Worm (Caenorhabditis elegans) whole organism, young adult: ENCODE results near the gene F25E5.8.

Source experiments
- C06A6.2 ChIP-seq: fragments of 200-800 bp; sonication (Bioruptor generic); conservative IDR thresholded peaks from 2 replicates; pipeline ENCODE4 v1.3.6; 2022; ENCODE audit warnings: missing genetic modification characterization, missing compliant biosample characterization
- C17E4.6 ChIP-seq: fragments of 200-800 bp; sonication (Bioruptor generic); IDR thresholded peaks from 2 replicates; pipeline ENCODE4 v1.3.6; 2022; ENCODE audit warnings: missing genetic modification reagents, missing genetic modification characterization, missing compliant biosample characterization
- F22D6.2 ChIP-seq: sonication (generic microtip); optimal IDR thresholded peaks from 2 replicates; lab custom pipeline; 2016; ENCODE audit warnings: mild to moderate bottlenecking, missing genetic modification characterization, missing compliant biosample characterization
- F33H1.4 ChIP-seq: fragments of 200-800 bp; sonication (Bioruptor generic); IDR thresholded peaks from 2 replicates; pipeline ENCODE4 v1.3.6; 2022; ENCODE audit warnings: missing genetic modification reagents, missing genetic modification characterization, missing compliant biosample characterization
- F52B5.7 ChIP-seq: sonication (generic microtip); optimal IDR thresholded peaks from 2 replicates; lab custom pipeline; 2016; ENCODE audit warnings: mild to moderate bottlenecking, missing genetic modification characterization, missing compliant biosample characterization
- Y95B8A.8 ChIP-seq: fragments of 200-800 bp; sonication (Bioruptor generic); IDR thresholded peaks from 2 replicates; pipeline ENCODE4 v1.3.6; 2022; ENCODE audit warnings: missing genetic modification reagents, missing genetic modification characterization, missing compliant biosample characterization
- ama-1 ChIP-seq, 3 experiments: fragments of 150-350 bp in 1 of 3; sonication (generic microtip) in 2 of 3; optimal IDR thresholded peaks; 2 replicates each; lab custom pipeline; 2014 to 2018; ENCODE audit warnings: missing biosample characterization in 2 of 3, missing genetic modification characterization in 2 of 3, missing genetic modification reagents in 2 of 3
- bed-2 ChIP-seq: fragments of 200-800 bp; sonication (Bioruptor generic); IDR thresholded peaks from 2 replicates; pipeline ENCODE4 v1.3.6; 2022; ENCODE audit warnings: missing genetic modification reagents, missing genetic modification characterization, missing compliant biosample characterization
- cebp-1 ChIP-seq, 2 experiments: fragments of 200-800 bp in 1 of 2; sonication (Bioruptor generic) in 1 of 2; sonication (generic microtip) in 1 of 2; IDR thresholded peaks in 1 of 2; optimal IDR thresholded peaks in 1 of 2; 2 replicates each; pipeline versions ENCODE4 v1.3.6 to Lab custom; 2017 to 2022; ENCODE audit warnings: missing compliant biosample characterization in 2 of 2, missing genetic modification characterization in 2 of 2, mild to moderate bottlenecking in 1 of 2, missing genetic modification reagents in 1 of 2, moderate library complexity in 1 of 2
- ceh-40 ChIP-seq: fragments of 200-800 bp; sonication (Bioruptor generic); IDR thresholded peaks from 2 replicates; pipeline ENCODE4 v1.3.6; 2022; ENCODE audit warnings: missing genetic modification characterization, missing compliant biosample characterization
- ceh-58 ChIP-seq: fragments of 200-800 bp; sonication (Bioruptor generic); IDR thresholded peaks from 2 replicates; pipeline ENCODE4 v1.3.6; 2022; ENCODE audit warnings: missing genetic modification characterization, missing compliant biosample characterization
- egl-44 ChIP-seq: fragments of 200-800 bp; sonication (Bioruptor generic); IDR thresholded peaks from 2 replicates; pipeline ENCODE4 v1.3.6; 2022; ENCODE audit warnings: missing genetic modification reagents, missing genetic modification characterization, missing compliant biosample characterization
- gei-17 ChIP-seq: fragments of 200-800 bp; sonication (Bioruptor generic); optimal IDR thresholded peaks from 2 replicates; lab custom pipeline; 2018; ENCODE audit warnings: mild to moderate bottlenecking, missing genetic modification characterization, missing compliant biosample characterization
- hrde-1 ChIP-seq: sonication (generic microtip); optimal IDR thresholded peaks from 2 replicates; lab custom pipeline; 2016; ENCODE audit warnings: missing genetic modification characterization, mild to moderate bottlenecking, missing compliant biosample characterization, moderate library complexity, missing genotype, missing genetic modification reagents, borderline replicate concordance
- hsf-1 ChIP-seq: fragments of 200-800 bp; sonication (Bioruptor generic); IDR thresholded peaks from 2 replicates; pipeline ENCODE4 v1.3.6; 2022; ENCODE audit warnings: missing genetic modification reagents, missing genetic modification characterization, missing compliant biosample characterization
- lin-40 ChIP-seq: sonication (generic microtip); optimal IDR thresholded peaks from 2 replicates; lab custom pipeline; 2016; ENCODE audit warnings: missing genetic modification characterization, mild to moderate bottlenecking, missing compliant biosample characterization, missing genotype, missing genetic modification reagents
- mxl-1 ChIP-seq: sonication (generic microtip); optimal IDR thresholded peaks from 2 replicates; lab custom pipeline; 2016; ENCODE audit warnings: missing genetic modification characterization, missing compliant biosample characterization
- nfyb-1 ChIP-seq: fragments of 200-800 bp; sonication (Bioruptor generic); IDR thresholded peaks from 2 replicates; pipeline ENCODE4 v1.3.6; 2022; ENCODE audit warnings: missing genetic modification reagents, missing genetic modification characterization, missing compliant biosample characterization
- nhr-120 ChIP-seq: fragments of 200-800 bp; sonication (Bioruptor generic); IDR thresholded peaks from 2 replicates; pipeline ENCODE4 v1.3.6; 2022; ENCODE audit warnings: missing genetic modification characterization, missing compliant biosample characterization
- nhr-179 ChIP-seq: sonication (generic microtip); optimal IDR thresholded peaks from 2 replicates; lab custom pipeline; 2016; ENCODE audit warnings: mild to moderate bottlenecking, missing genetic modification characterization, missing compliant biosample characterization
- nhr-27 ChIP-seq: fragments of 200-800 bp; sonication (Bioruptor generic); optimal IDR thresholded peaks from 2 replicates; lab custom pipeline; 2018; ENCODE audit warnings: mild to moderate bottlenecking, missing genetic modification characterization, moderate library complexity, missing compliant biosample characterization
- snpc-1.1 ChIP-seq: sonication (generic microtip); optimal IDR thresholded peaks from 2 replicates; lab custom pipeline; 2017; ENCODE audit warnings: missing genetic modification characterization, mild to moderate bottlenecking, missing compliant biosample characterization, antibody characterized with exemption, moderate library complexity, missing genotype, missing genetic modification reagents; ENCODE audit not compliant: insufficient read depth
- snpc-1.3 ChIP-seq: sonication (generic microtip); optimal IDR thresholded peaks from 2 replicates; lab custom pipeline; 2017; ENCODE audit warnings: missing genetic modification characterization, mild to moderate bottlenecking, missing compliant biosample characterization, antibody characterized with exemption, moderate library complexity, missing genotype, missing genetic modification reagents; ENCODE audit not compliant: insufficient read depth
- tbx-9 ChIP-seq: sonication (generic microtip); optimal IDR thresholded peaks from 2 replicates; lab custom pipeline; 2016; ENCODE audit warnings: borderline replicate concordance, missing genetic modification characterization, inconsistent platforms, missing compliant biosample characterization
- tlf-1 ChIP-seq: fragments of 200-800 bp; sonication (Bioruptor generic); optimal IDR thresholded peaks from 2 replicates; lab custom pipeline; 2018; ENCODE audit warnings: mild to moderate bottlenecking, missing genetic modification characterization, missing compliant biosample characterization
- unc-62 ChIP-seq: fragments of 150-350 bp; optimal IDR thresholded peaks from 2 replicates; lab custom pipeline; 2014; ENCODE audit warnings: missing biosample characterization, missing genetic modification reagents, missing genetic modification characterization
- ztf-26 ChIP-seq: sonication (generic microtip); optimal IDR thresholded peaks from 2 replicates; lab custom pipeline; 2017; ENCODE audit warnings: missing genetic modification characterization, missing compliant biosample characterization
- ztf-28 ChIP-seq: fragments of 200-800 bp; sonication (Bioruptor generic); IDR thresholded peaks from 2 replicates; pipeline ENCODE4 v1.3.6; 2022; ENCODE audit warnings: missing genetic modification reagents, missing genetic modification characterization, missing compliant biosample characterization
- ztf-3 ChIP-seq: fragments of 200-800 bp; sonication (Bioruptor generic); optimal IDR thresholded peaks from 2 replicates; lab custom pipeline; 2018; ENCODE audit warnings: mild to moderate bottlenecking, missing genetic modification characterization, missing compliant biosample characterization

Gene F25E5.8

ce11 chrV:7409599-7409998 lies 26.1 kb upstream of the F25E5.8 start, which contains the start of gene R13D7.2:
TSS of gene R13D7.2 (plus strand) at chrV:7409899.
- TF ChIP-seq ceh-40 (GFP tag; lab: Robert Waterston, UW) (no peak), ceh-58 (GFP tag; lab: Robert Waterston, UW) (no peak), hrde-1 (tag; lab: Kevin White, UChicago) (no peak), nfyb-1 (no peak), tbx-9 (tag; lab: Kevin White, UChicago) (no peak), Y95B8A.8 (GFP tag; lab: Robert Waterston, UW) (no peak), nhr-179 (tag; lab: Kevin White, UChicago) (no peak), ztf-28 (GFP tag; lab: Robert Waterston, UW) (no peak), F33H1.4 (no peak)

ce11 chrV:7411695-7412094 lies 24.0 kb upstream of the F25E5.8 start, which contains the start of gene str-41:
TSS of gene str-41 (plus strand) at chrV:7411995.
- no peak for TF ChIP-seq mxl-1 (tag; lab: Kevin White, UChicago)
- no peak for TF ChIP-seq unc-62 (GFP tag; lab: Kevin White, UChicago)
- TF ChIP-seq C17E4.6 (GFP tag; lab: Robert Waterston, UW): no peak
- TF ChIP-seq bed-2 (GFP tag; lab: Robert Waterston, UW): no peak
- TF ChIP-seq cebp-1 (GFP tag; IDR thresholded peaks at IDR 0.05; lab: Robert Waterston, UW): no peak
- no peak for TF ChIP-seq cebp-1 (tag; optimal IDR thresholded peaks at IDR 0.05; lab: Kevin White, UChicago)
- TF ChIP-seq nhr-27 (tag; lab: Kevin White, UChicago): no peak
- TF ChIP-seq nhr-120: no peak
- no peak for TF ChIP-seq snpc-1.1 (tag; lab: Kevin White, UChicago)
- no peak for TF ChIP-seq egl-44 (GFP tag; lab: Robert Waterston, UW)
- no peak for TF ChIP-seq tlf-1 (GFP tag; lab: Kevin White, UChicago)

- TF ChIP-seq Y95B8A.8 (GFP tag; lab: Robert Waterston, UW): no peak
- peak; percentile 57 for TF ChIP-seq ztf-26 (tag; lab: Kevin White, UChicago)
- no peak for TF ChIP-seq snpc-1.3 (tag; lab: Kevin White, UChicago)
- TF ChIP-seq lin-40 (tag; lab: Kevin White, UChicago): peak; percentile 48
- no peak for TF ChIP-seq gei-17
- TF ChIP-seq hsf-1: no peak
- no peak for TF ChIP-seq ztf-3
- peak; percentile 97 for TF ChIP-seq ama-1 (optimal IDR thresholded peaks at IDR 0.05; lab: Kevin White, UChicago)
- TF ChIP-seq ama-1 (GFP tag; optimal IDR thresholded peaks at IDR 0.05; lab: Kevin White, UChicago): no peak
- TF ChIP-seq mxl-1 (tag; lab: Kevin White, UChicago): no peak
- TF ChIP-seq bed-2 (GFP tag; lab: Robert Waterston, UW): no peak
- 0 out of 2 replicates have a peak, but pooled peaks have one; percentile 15 for TF ChIP-seq C06A6.2 (GFP tag; lab: Robert Waterston, UW)
- no peak for TF ChIP-seq F52B5.7 (tag; lab: Kevin White, UChicago)
Measured at ce11 chrV:7413107-7413774, 22.5 kb upstream of the F25E5.8 start, which contains the start of gene F18E3.11. TSS of gene F18E3.11 (plus strand) at chrV:7413482.

ce11 chrV:7414909-7415308 lies 20.8 kb upstream of the F25E5.8 start, which contains the start of gene F18E3.12:
TSS of gene F18E3.12 (plus strand) at chrV:7414985.
- TF ChIP-seq F22D6.2 (tag; lab: Kevin White, UChicago): no peak
- peak; percentile 94 for TF ChIP-seq ama-1 (optimal IDR thresholded peaks at IDR 0.05; lab: Kevin White, UChicago)
- TF ChIP-seq ama-1 (GFP tag; optimal IDR thresholded peaks at IDR 0.05; lab: Kevin White, UChicago): no peak
